Fruit fly (Drosophila melanogaster) whole organism, embryonic: ENCODE results near the gene CG10584.

ENCODE experiments used
- Asciz ChIP-seq: fragments of 200-800 bp; sonication (Bioruptor generic); optimal IDR thresholded peaks from 2 replicates; lab custom pipeline; 2017; ENCODE audit warnings: missing biosample characterization, mild to moderate bottlenecking, missing genetic modification characterization, missing genetic modification reagents
- Awh ChIP-seq: fragments of 200-800 bp; sonication (Bioruptor generic); IDR thresholded peaks from 2 replicates; pipeline ENCODE4, ENCODE4 v1.3.6; 2022; ENCODE audit warnings: missing biosample characterization, missing genetic modification characterization
- B-H2 ChIP-seq: fragments of 200-800 bp; sonication (Bioruptor generic); optimal IDR thresholded peaks from 2 replicates; lab custom pipeline; 2018; ENCODE audit warnings: missing biosample characterization, mild to moderate bottlenecking, missing genetic modification characterization
- Blimp-1 ChIP-seq: fragments of 200-800 bp; sonication (Bioruptor generic); optimal IDR thresholded peaks from 3 replicates; lab custom pipeline; 2018; ENCODE audit warnings: missing biosample characterization, missing genetic modification characterization, mild to moderate bottlenecking, moderate library complexity, missing genetic modification reagents
- BtbVII ChIP-seq: fragments of 200-800 bp; sonication (Bioruptor generic); optimal IDR thresholded peaks from 3 replicates; lab custom pipeline; 2017; ENCODE audit warnings: missing biosample characterization, mild to moderate bottlenecking, missing genetic modification characterization
- CG10147 ChIP-seq: fragments of 200-800 bp; sonication (Bioruptor generic); optimal IDR thresholded peaks from 2 replicates; lab custom pipeline; 2019; ENCODE audit warnings: missing biosample characterization, mild to moderate bottlenecking, missing genetic modification characterization, moderate library complexity
- CG10565 ChIP-seq: fragments of 200-800 bp; sonication (Bioruptor generic); optimal IDR thresholded peaks from 3 replicates; lab custom pipeline; 2016; ENCODE audit warnings: missing biosample characterization, mild to moderate bottlenecking, missing genetic modification characterization
- CG10959 ChIP-seq: fragments of 200-800 bp; sonication (Bioruptor generic); IDR thresholded peaks from 2 replicates; pipeline ENCODE4 v1.3.6; 2022; ENCODE audit warnings: missing biosample characterization, missing genetic modification characterization
- CG12104 ChIP-seq: fragments of 200-800 bp; sonication (Bioruptor generic); optimal IDR thresholded peaks from 3 replicates; lab custom pipeline; 2016; ENCODE audit warnings: missing biosample characterization, missing genetic modification characterization
- CG12219 ChIP-seq: fragments of 200-800 bp; sonication (Bioruptor generic); optimal IDR thresholded peaks from 3 replicates; lab custom pipeline; 2018; ENCODE audit warnings: missing biosample characterization, mild to moderate bottlenecking, missing genetic modification characterization
- CG14667 ChIP-seq: fragments of 200-800 bp; sonication (Bioruptor generic); IDR thresholded peaks from 2 replicates; pipeline ENCODE4 v1.3.6; 2022; ENCODE audit warnings: missing biosample characterization, missing genetic modification characterization
- CG17568 ChIP-seq: fragments of 200-800 bp; sonication (Bioruptor generic); optimal IDR thresholded peaks from 2 replicates; lab custom pipeline; 2018; ENCODE audit warnings: missing biosample characterization, mild to moderate bottlenecking, missing genetic modification characterization, moderate library complexity
- CG2129 ChIP-seq: fragments of 200-800 bp; sonication (Bioruptor generic); IDR thresholded peaks from 2 replicates; pipeline ENCODE4 v1.3.6; 2022; ENCODE audit warnings: missing biosample characterization, missing genetic modification characterization; ENCODE audit not compliant: partially characterized antibody
- CG2199 ChIP-seq: fragments of 200-800 bp; sonication (Bioruptor generic); IDR thresholded peaks from 3 replicates; pipeline ENCODE4 v1.3.6; 2022; ENCODE audit warnings: missing biosample characterization, missing genetic modification characterization
- CG2875 ChIP-seq: fragments of 200-800 bp; sonication (Bioruptor generic); optimal IDR thresholded peaks from 2 replicates; lab custom pipeline; 2017; ENCODE audit warnings: missing biosample characterization, mild to moderate bottlenecking, missing genetic modification characterization, missing genetic modification reagents
- CG30403 ChIP-seq: fragments of 200-800 bp; sonication (Bioruptor generic); optimal IDR thresholded peaks from 3 replicates; lab custom pipeline; 2016; ENCODE audit warnings: missing biosample characterization, missing genetic modification characterization
- CG31388 ChIP-seq: fragments of 200-800 bp; sonication (Bioruptor generic); optimal IDR thresholded peaks from 2 replicates; lab custom pipeline; 2016; ENCODE audit warnings: missing biosample characterization, missing genetic modification characterization
- CG32772 ChIP-seq: fragments of 200-800 bp; sonication (Bioruptor generic); IDR thresholded peaks from 2 replicates; pipeline ENCODE4 v1.3.6; 2022; ENCODE audit warnings: missing biosample characterization, missing genetic modification characterization
- CG3726 ChIP-seq: fragments of 200-800 bp; sonication (Bioruptor generic); IDR thresholded peaks from 3 replicates; pipeline ENCODE4, ENCODE4 v1.3.6; 2022; ENCODE audit warnings: missing biosample characterization, missing genetic modification characterization
- CG5180 ChIP-seq: fragments of 200-800 bp; sonication (Bioruptor generic); optimal IDR thresholded peaks from 3 replicates; lab custom pipeline; 2017; ENCODE audit warnings: missing biosample characterization, missing genetic modification characterization, mild to moderate bottlenecking, moderate library complexity, missing genetic modification reagents
- CG5953 ChIP-seq: fragments of 200-800 bp; sonication (Bioruptor generic); IDR thresholded peaks from 2 replicates; pipeline ENCODE4 v1.3.6; 2022; ENCODE audit warnings: missing biosample characterization, missing genetic modification characterization
- CG6683 ChIP-seq: fragments of 200-800 bp; sonication (Bioruptor generic); optimal IDR thresholded peaks from 2 replicates; lab custom pipeline; 2017; ENCODE audit warnings: missing biosample characterization, mild to moderate bottlenecking, missing genetic modification characterization, missing genetic modification reagents
- CG8281 ChIP-seq: fragments of 200-800 bp; sonication (Bioruptor generic); optimal IDR thresholded peaks from 2 replicates; lab custom pipeline; 2018; ENCODE audit warnings: missing biosample characterization, mild to moderate bottlenecking, missing genetic modification characterization, moderate library complexity
- Chrac-16 ChIP-seq: fragments of 200-800 bp; sonication (Bioruptor generic); optimal IDR thresholded peaks from 3 replicates; lab custom pipeline; 2016; ENCODE audit warnings: missing biosample characterization, missing genetic modification characterization
- D19B ChIP-seq: fragments of 200-800 bp; sonication (Bioruptor generic); optimal IDR thresholded peaks from 2 replicates; lab custom pipeline; 2017; ENCODE audit warnings: missing biosample characterization, mild to moderate bottlenecking, missing genetic modification characterization
- Dbx ChIP-seq: fragments of 200-800 bp; sonication (Bioruptor generic); IDR thresholded peaks from 3 replicates; pipeline ENCODE4 v1.3.6; 2022; ENCODE audit warnings: missing biosample characterization, missing genetic modification characterization
- Doc3 ChIP-seq: fragments of 200-800 bp; sonication (Bioruptor generic); IDR thresholded peaks from 3 replicates; pipeline ENCODE4 v1.3.6; 2022; ENCODE audit warnings: missing biosample characterization, missing genetic modification characterization; ENCODE audit not compliant: partially characterized antibody
- Eip74EF ChIP-seq, 2 experiments: fragments of 200-800 bp in 1 of 2; fragments of >200 bp in 1 of 2; sonication (Bioruptor generic) in 1 of 2; optimal IDR thresholded peaks; 2 replicates each; lab custom pipeline; 2017 to 2019; ENCODE audit warnings: missing biosample characterization in 2 of 2, missing genetic modification characterization in 2 of 2, mild to moderate bottlenecking in 1 of 2, moderate library complexity in 1 of 2
- HLH4C ChIP-seq: fragments of 200-800 bp; sonication (Bioruptor generic); IDR thresholded peaks from 3 replicates; pipeline ENCODE4 v1.3.6; 2022; ENCODE audit warnings: missing biosample characterization, missing genetic modification characterization; ENCODE audit not compliant: partially characterized antibody
- HmgD ChIP-seq: fragments of 200-800 bp; sonication (Bioruptor generic); optimal IDR thresholded peaks from 3 replicates; lab custom pipeline; 2016; ENCODE audit warnings: missing biosample characterization, missing genetic modification characterization
- Hr51 ChIP-seq, 2 experiments: fragments of 200-800 bp; sonication (Bioruptor generic); optimal IDR thresholded peaks; 2 replicates in 1 of 2; 3 replicates in 1 of 2; lab custom pipeline; 2016 to 2018; ENCODE audit warnings: missing biosample characterization in 2 of 2, missing genetic modification characterization in 2 of 2, mild to moderate bottlenecking in 1 of 2, moderate library complexity in 1 of 2
- Ravus ChIP-seq: fragments of 200-800 bp; sonication (Bioruptor generic); IDR thresholded peaks from 2 replicates; pipeline ENCODE4 v1.3.6; 2022; ENCODE audit warnings: missing biosample characterization, missing genetic modification characterization
- Usf ChIP-seq: fragments of 200-800 bp; sonication (Bioruptor generic); optimal IDR thresholded peaks from 2 replicates; lab custom pipeline; 2017; ENCODE audit warnings: missing genotype, missing biosample characterization, missing genetic modification characterization
- al ChIP-seq: fragments of 200-800 bp; sonication (Bioruptor generic); IDR thresholded peaks from 2 replicates; pipeline ENCODE4 v1.3.6; 2022; ENCODE audit warnings: missing biosample characterization, missing genetic modification characterization
- aop ChIP-seq: fragments of 200-800 bp; sonication (Bioruptor generic); IDR thresholded peaks from 2 replicates; pipeline ENCODE4 v1.3.6; 2022; ENCODE audit warnings: missing biosample characterization, missing genetic modification characterization
- cas ChIP-seq: fragments of 200-800 bp; sonication (Bioruptor generic); IDR thresholded peaks from 2 replicates; pipeline ENCODE4 v1.3.6; 2022; ENCODE audit warnings: missing biosample characterization, missing genetic modification characterization
- crol ChIP-seq: fragments of 200-800 bp; sonication (Bioruptor generic); IDR thresholded peaks from 2 replicates; pipeline ENCODE4 v1.3.6; 2022; ENCODE audit warnings: missing biosample characterization, missing genetic modification characterization
- dm ChIP-seq: fragments of 200-800 bp; sonication (Bioruptor generic); optimal IDR thresholded peaks from 3 replicates; lab custom pipeline; 2016; ENCODE audit warnings: missing biosample characterization, missing genetic modification characterization
- gem ChIP-seq: fragments of 200-800 bp; sonication (Bioruptor generic); optimal IDR thresholded peaks from 2 replicates; lab custom pipeline; 2019; ENCODE audit warnings: missing biosample characterization, mild to moderate bottlenecking, missing genetic modification characterization, moderate library complexity
- lola ChIP-seq, 3 experiments: fragments of >200 bp in 2 of 3; fragments of 200-800 bp in 1 of 3; sonication (Bioruptor generic) in 1 of 3; optimal IDR thresholded peaks; 2 replicates each; lab custom pipeline; 2017 to 2019; ENCODE audit warnings: missing biosample characterization in 3 of 3, missing genetic modification characterization in 3 of 3, mild to moderate bottlenecking in 1 of 3, moderate library complexity in 1 of 3
- pb ChIP-seq: fragments of 200-800 bp; sonication (Bioruptor generic); optimal IDR thresholded peaks from 3 replicates; lab custom pipeline; 2016; ENCODE audit warnings: missing biosample characterization, missing genetic modification characterization
- repo ChIP-seq: fragments of 200-800 bp; sonication (Bioruptor generic); optimal IDR thresholded peaks from 2 replicates; lab custom pipeline; 2016; ENCODE audit warnings: missing biosample characterization, missing genetic modification characterization
- ro ChIP-seq: fragments of 200-800 bp; sonication (Bioruptor generic); IDR thresholded peaks from 2 replicates; pipeline ENCODE4 v1.3.6; 2022; ENCODE audit warnings: missing biosample characterization, missing genetic modification characterization
- sqz ChIP-seq: fragments of 200-800 bp; sonication (Bioruptor generic); optimal IDR thresholded peaks from 3 replicates; lab custom pipeline; 2018; ENCODE audit warnings: missing biosample characterization, mild to moderate bottlenecking, missing genetic modification characterization
- sr ChIP-seq: fragments of 200-800 bp; sonication (Bioruptor generic); IDR thresholded peaks from 3 replicates; pipeline ENCODE4 v1.3.6; 2022; ENCODE audit warnings: missing biosample characterization, missing genetic modification characterization
- unc-4 ChIP-seq: fragments of 200-800 bp; sonication (Bioruptor generic); IDR thresholded peaks from 2 replicates; pipeline ENCODE4 v1.3.6; 2022; ENCODE audit warnings: missing biosample characterization, missing genetic modification characterization; ENCODE audit not compliant: partially characterized antibody
- vvl ChIP-seq: fragments of 200-800 bp; sonication (Bioruptor generic); IDR thresholded peaks from 2 replicates; pipeline ENCODE4 v1.3.6; 2022; ENCODE audit warnings: missing biosample characterization, missing genetic modification characterization
- z ChIP-seq: fragments of 200-800 bp; sonication (Bioruptor generic); IDR thresholded peaks from 3 replicates; pipeline ENCODE4 v1.3.6; 2022; ENCODE audit warnings: missing biosample characterization, missing genetic modification characterization

CG10584 gene

dm6 chr3L:21026025-21026916 is 4.9 kb downstream of the CG10584 start (continued):
- peak; percentile 14 for TF ChIP-seq HmgD (GFP tag; lab: Kevin White, UChicago)
- no peak for TF ChIP-seq aop (GFP tag; lab: Robert Waterston, UW)
- TF ChIP-seq CG32772 (GFP tag; lab: Robert Waterston, UW), result no peak
- no peak for TF ChIP-seq lola (GFP tag; optimal IDR thresholded peaks at IDR 0.05; lab: Kevin White, UChicago)
- TF ChIP-seq CG8281, result no peak
- TF ChIP-seq CG14667 (GFP tag; lab: Robert Waterston, UW), result no peak
- peak; percentile 35; the same call in 1 of the 3 replicates for TF ChIP-seq sr (GFP tag; lab: Robert Waterston, UW)
- TF ChIP-seq CG6683 (GFP tag; lab: Kevin White, UChicago), result no peak
- TF ChIP-seq Blimp-1 (GFP tag; lab: Kevin White, UChicago), result no peak
- TF ChIP-seq ro (GFP tag; lab: Robert Waterston, UW), result no peak
- TF ChIP-seq B-H2 (GFP tag; lab: Kevin White, UChicago), result no peak
- no peak for TF ChIP-seq CG12104 (GFP tag; lab: Kevin White, UChicago)
- TF ChIP-seq CG2129 (GFP tag; lab: Robert Waterston, UW), result no peak
- peak; percentile 30; the same call in 1 of the 3 replicates for TF ChIP-seq Doc3 (GFP tag; lab: Robert Waterston, UW)
- TF ChIP-seq CG2875 (GFP tag; lab: Kevin White, UChicago), result no peak
- TF ChIP-seq CG5180 (GFP tag; lab: Kevin White, UChicago), result no peak
- TF ChIP-seq Ravus (GFP tag; lab: Robert Waterston, UW), result no peak
- peak; percentile 18 for TF ChIP-seq sqz (GFP tag; lab: Kevin White, UChicago)
- TF ChIP-seq CG10147 (GFP tag; lab: Kevin White, UChicago), result no peak
- TF ChIP-seq Chrac-16, result no peak
- no peak for TF ChIP-seq Awh
- no peak for TF ChIP-seq CG12219 (GFP tag; lab: Kevin White, UChicago)
- TF ChIP-seq CG3726 (GFP tag; lab: Robert Waterston, UW), result no peak
- peak; percentile 88 for TF ChIP-seq z (GFP tag; lab: Robert Waterston, UW)
- no peak for TF ChIP-seq Usf (GFP tag; lab: Kevin White, UChicago)
- peak; percentile 41 for TF ChIP-seq gem (tag; lab: Kevin White, UChicago)
- no peak for TF ChIP-seq al (GFP tag; lab: Robert Waterston, UW)
- no peak for TF ChIP-seq Asciz (GFP tag; lab: Kevin White, UChicago)
- no peak for TF ChIP-seq CG2199
- TF ChIP-seq HLH4C (GFP tag; lab: Robert Waterston, UW), result peak; percentile 45; the same call in 1 of the 3 replicates
- TF ChIP-seq crol (GFP tag; lab: Robert Waterston, UW), result peak; percentile 57
- TF ChIP-seq CG17568 (GFP tag; lab: Kevin White, UChicago), result no peak
- no peak for TF ChIP-seq Hr51 (GFP tag; optimal IDR thresholded peaks at IDR 0.05; lab: Kevin White, UChicago)
- no peak for TF ChIP-seq CG10959
- no peak for TF ChIP-seq cas (GFP tag; lab: Robert Waterston, UW)
- TF ChIP-seq Eip74EF (GFP tag; optimal IDR thresholded peaks at IDR 0.05; lab: Kevin White, UChicago), result peak in 1 of 2 experiments; percentile 46
- TF ChIP-seq dm (GFP tag; lab: Kevin White, UChicago), result no peak
- no peak for TF ChIP-seq BtbVII (GFP tag; lab: Kevin White, UChicago)
- TF ChIP-seq CG30403 (GFP tag; lab: Kevin White, UChicago), result peak; percentile 5
- TF ChIP-seq unc-4 (GFP tag; lab: Robert Waterston, UW), result 0 out of 2 replicates have a peak, but pooled peaks have one; percentile 30
- TF ChIP-seq Dbx (GFP tag; lab: Robert Waterston, UW), result peak; percentile 26; the same call in 1 of the 3 replicates
- TF ChIP-seq CG5953 (GFP tag; lab: Robert Waterston, UW), result no peak
- no peak for TF ChIP-seq repo (GFP tag; lab: Kevin White, UChicago)
- no peak for TF ChIP-seq CG10565 (GFP tag; lab: Kevin White, UChicago)
- TF ChIP-seq vvl (GFP tag; lab: Robert Waterston, UW), result peak; percentile 54; the same call in 1 of the 2 replicates
- TF ChIP-seq CG31388 (GFP tag; lab: Kevin White, UChicago), result no peak
- TF ChIP-seq pb (GFP tag; lab: Kevin White, UChicago), result no peak
- TF ChIP-seq D19B (GFP tag; lab: Kevin White, UChicago), result peak; percentile 16
